Fruit fly (Drosophila melanogaster) whole organism, wandering third instar larva: Measurements from ENCODE around the gene Actn.

Experiments
- Dif ChIP-seq: fragments of 200-275, 200-300 bp; sonication (Bioruptor generic); optimal IDR thresholded peaks from 2 replicates; lab custom pipeline; 2018; ENCODE audit warnings: missing biosample characterization, missing genetic modification characterization; ENCODE audit not compliant: partially characterized antibody
- GATAd ChIP-seq: sonication (Bioruptor generic); optimal IDR thresholded peaks from 2 replicates; lab custom pipeline; 2016; ENCODE audit warnings: missing biosample characterization, missing genetic modification characterization
- N ChIP-seq: fragments of >200 bp; optimal IDR thresholded peaks from 2 replicates; lab custom pipeline; 2018; ENCODE audit warnings: missing biosample characterization, missing external identifiers, missing genetic modification characterization
- foxo ChIP-seq, 2 experiments: fragments of 200-800 bp; sonication (Bioruptor generic); optimal IDR thresholded peaks; 2 replicates in 1 of 2; 3 replicates in 1 of 2; lab custom pipeline; 2016 to 2017; ENCODE audit warnings: missing biosample characterization in 2 of 2, missing genetic modification characterization in 2 of 2
- jim ChIP-seq: fragments of 175-275, 200-325 bp; sonication (Bioruptor generic); optimal IDR thresholded peaks from 2 replicates; lab custom pipeline; 2016; ENCODE audit warnings: missing biosample characterization, mild to moderate bottlenecking, missing genetic modification characterization
- sage ChIP-seq: fragments of 200-800 bp; sonication (Bioruptor generic); optimal IDR thresholded peaks from 2 replicates; lab custom pipeline; 2016; ENCODE audit warnings: missing biosample characterization, mild to moderate bottlenecking, missing genetic modification characterization
- usp ChIP-seq: fragments of >200 bp; optimal IDR thresholded peaks from 2 replicates; lab custom pipeline; 2017; ENCODE audit warnings: missing biosample characterization, missing genetic modification characterization

DNA sequence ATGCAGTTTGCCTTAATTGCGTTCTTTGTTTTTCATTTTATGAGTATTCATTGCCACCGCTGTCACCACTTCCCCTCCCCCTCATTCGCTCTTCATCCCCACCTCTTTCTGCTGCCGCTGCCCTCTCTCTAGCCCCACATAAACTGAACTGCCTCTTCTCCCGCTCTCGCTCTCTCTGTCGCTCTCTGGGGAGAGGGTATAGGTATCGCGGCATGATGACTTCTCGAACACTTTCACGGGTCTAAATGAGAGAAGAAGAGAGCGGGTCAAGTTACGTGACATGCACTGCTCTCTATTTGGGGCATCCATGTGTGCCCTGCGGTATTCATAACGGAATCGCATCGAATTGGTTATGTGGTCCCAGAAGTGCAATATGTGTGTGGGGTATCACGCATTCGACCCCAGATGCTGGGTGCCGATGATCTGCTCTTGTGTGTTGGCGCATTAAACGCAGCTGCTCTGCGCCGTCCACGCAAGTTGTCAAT, 41.6 kb upstream of the Actn start:
- TF ChIP-seq jim (GFP tag; lab: Kevin White, UChicago) (peak; percentile 91), Dif (GFP tag; lab: Kevin White, UChicago) (peak; percentile 99), usp (GFP tag; lab: Kevin White, UChicago) (no peak), foxo (GFP tag; optimal IDR thresholded peaks at IDR 0.05; lab: Kevin White, UChicago) (peak; percentile 59 to 91), GATAd (GFP tag; lab: Kevin White, UChicago) (no peak), N (GFP tag; lab: Kevin White, UChicago) (no peak), sage (GFP tag; lab: Kevin White, UChicago) (no peak)
